Worm (Caenorhabditis elegans) whole organism, L3 larva: ENCODE results near the gene rap-2.

ENCODE experiments used
- ZK546.5 ChIP-seq: sonication (generic microtip); optimal IDR thresholded peaks from 2 replicates; lab custom pipeline; 2017; ENCODE audit warnings: missing biosample characterization, missing genetic modification characterization
- ama-1 ChIP-seq: fragments of 150-350 bp; optimal IDR thresholded peaks from 2 replicates; lab custom pipeline; 2018
- ceh-16 ChIP-seq: sonication (generic microtip); optimal IDR thresholded peaks from 2 replicates; lab custom pipeline; 2017; ENCODE audit warnings: missing biosample characterization, missing genetic modification characterization
- ceh-82 ChIP-seq: fragments of 150-350 bp; optimal IDR thresholded peaks from 2 replicates; lab custom pipeline; 2014; ENCODE audit warnings: missing biosample characterization, missing genetic modification characterization
- egl-27 ChIP-seq: sonication (generic microtip); optimal IDR thresholded peaks from 4 replicates; lab custom pipeline; 2017; ENCODE audit warnings: missing biosample characterization, missing genetic modification reagents, missing genetic modification characterization
- elt-2 ChIP-seq: sonication (generic microtip); optimal IDR thresholded peaks from 2 replicates; lab custom pipeline; 2016; ENCODE audit warnings: missing genetic modification reagents, mild to moderate bottlenecking, missing genetic modification characterization, missing compliant biosample characterization
- fkh-2 ChIP-seq: fragments of 150-350 bp; optimal IDR thresholded peaks from 2 replicates; lab custom pipeline; 2014; ENCODE audit warnings: missing biosample characterization, missing genetic modification reagents, missing genetic modification characterization
- lin-39 ChIP-seq: fragments of 150-350 bp; optimal IDR thresholded peaks from 2 replicates; lab custom pipeline; 2018; ENCODE audit warnings: missing biosample characterization, missing genetic modification reagents, missing genetic modification characterization
- lsy-12 ChIP-seq: sonication (generic microtip); optimal IDR thresholded peaks from 2 replicates; lab custom pipeline; 2016; ENCODE audit warnings: mild to moderate bottlenecking, missing genetic modification characterization, missing compliant biosample characterization
- nhr-25 ChIP-seq: sonication (generic microtip); optimal IDR thresholded peaks from 2 replicates; lab custom pipeline; 2017; ENCODE audit warnings: missing biosample characterization, missing genetic modification characterization
- nhr-76 ChIP-seq: fragments of 150-350 bp; sonication (generic microtip); optimal IDR thresholded peaks from 5 replicates; lab custom pipeline; 2014; ENCODE audit warnings: missing biosample characterization, missing genetic modification characterization
- pqm-1 ChIP-seq: fragments of 150-350 bp; optimal IDR thresholded peaks from 2 replicates; lab custom pipeline; 2017; ENCODE audit warnings: missing biosample characterization, missing genetic modification characterization, inconsistent platforms
- tbx-2 ChIP-seq: sonication (generic microtip); optimal IDR thresholded peaks from 2 replicates; lab custom pipeline; 2016; ENCODE audit warnings: mild to moderate bottlenecking, missing genetic modification characterization, missing compliant biosample characterization

DNA sequence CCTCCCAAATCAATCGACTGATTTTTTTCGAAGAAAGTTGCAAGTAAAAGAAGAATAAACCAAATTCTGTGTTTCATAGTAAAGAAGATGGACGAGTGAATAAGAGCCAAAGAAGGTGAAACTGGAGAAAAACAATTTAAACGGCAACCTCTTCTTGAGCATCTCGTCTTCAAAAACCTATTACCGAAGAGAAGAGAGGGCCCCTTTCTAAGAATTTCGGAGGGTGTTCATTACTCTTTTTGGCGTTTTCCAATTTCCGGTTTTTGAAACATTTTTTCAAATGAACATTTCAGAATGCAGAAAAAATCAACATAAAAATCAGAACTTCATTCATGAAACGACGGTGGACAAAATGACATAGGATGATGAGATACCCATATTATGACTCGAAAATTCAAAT, 52.3 kb downstream of the rap-2 start, which contains the start of gene nmr-2:
- TF ChIP-seq egl-27, result no peak
- no peak for TF ChIP-seq ZK546.5 (tag; lab: Kevin White, UChicago)
- no peak for TF ChIP-seq lin-39 (tag; lab: Kevin White, UChicago)
- TF ChIP-seq ama-1 (lab: Kevin White, UChicago), result no peak
- TF ChIP-seq fkh-2 (tag; lab: Kevin White, UChicago), result no peak
- no peak for TF ChIP-seq lsy-12 (tag; lab: Kevin White, UChicago)
- TF ChIP-seq elt-2 (tag; lab: Kevin White, UChicago), result no peak
- no peak for TF ChIP-seq tbx-2 (tag; lab: Kevin White, UChicago)
- no peak for TF ChIP-seq nhr-76 (tag; lab: Kevin White, UChicago)
- TF ChIP-seq ceh-82 (tag; lab: Kevin White, UChicago), result no peak
- TF ChIP-seq ceh-16 (tag; lab: Kevin White, UChicago), result no peak
- TF ChIP-seq nhr-25 (tag; lab: Kevin White, UChicago), result no peak
- TF ChIP-seq pqm-1 (tag; lab: Kevin White, UChicago), result no peak
